Worm (Caenorhabditis elegans): Measurements from ENCODE around the gene C38H2.3.
A peak's percentile ranks its signal among the peaks of the same experiment; 100 is the strongest.

C38H2.3 gene

ce11 chrIII:10378899-10379298 is 7.5 kb downstream of the C38H2.3 start:
- TF ChIP-seq elt-2 (tag; optimal IDR thresholded peaks at IDR 0.05) (peak; percentile 20), ztf-11 (tag; optimal IDR thresholded peaks at IDR 0.05) (no peak)

ce11 chrIII:10376041-10376440 is 10.3 kb downstream of the C38H2.3 start:
- TF ChIP-seq C34B4.2 (tag; optimal IDR thresholded peaks at IDR 0.05): no peak
- TF ChIP-seq fkh-4 (tag; optimal IDR thresholded peaks at IDR 0.05; ENCODE audit: borderline replicate concordance): no peak
- peak; percentile 20 for TF ChIP-seq elt-2 (tag; optimal IDR thresholded peaks at IDR 0.05)

- TF ChIP-seq mdl-1 (tag; optimal IDR thresholded peaks at IDR 0.05) (no peak), fkh-8 (tag; optimal IDR thresholded peaks at IDR 0.05) (no peak), nhr-237 (tag; optimal IDR thresholded peaks at IDR 0.05) (no peak), nhr-77 (tag; optimal IDR thresholded peaks at IDR 0.05) (no peak), C34B4.2 (tag; optimal IDR thresholded peaks at IDR 0.05) (no peak), tlp-1 (tag; optimal IDR thresholded peaks at IDR 0.05) (no peak), aly-2 (tag; optimal IDR thresholded peaks at IDR 0.05) (no peak), skn-1 (tag; optimal IDR thresholded peaks at IDR 0.05) (no peak), blmp-1 (tag; optimal IDR thresholded peaks at IDR 0.05) (no peak), lin-14 (GFP tag; optimal IDR thresholded peaks at IDR 0.05) (no peak), lin-15B (tag; optimal IDR thresholded peaks at IDR 0.05) (no peak), jun-1 (tag; optimal IDR thresholded peaks at IDR 0.05) (no peak), dpl-1 (GFP tag; optimal IDR thresholded peaks at IDR 0.05) (no peak), swsn-7 (tag; optimal IDR thresholded peaks at IDR 0.05) (no peak)
Measured at ce11 chrIII:10373845-10374244, 12.5 kb downstream of the C38H2.3 start.

DNA sequence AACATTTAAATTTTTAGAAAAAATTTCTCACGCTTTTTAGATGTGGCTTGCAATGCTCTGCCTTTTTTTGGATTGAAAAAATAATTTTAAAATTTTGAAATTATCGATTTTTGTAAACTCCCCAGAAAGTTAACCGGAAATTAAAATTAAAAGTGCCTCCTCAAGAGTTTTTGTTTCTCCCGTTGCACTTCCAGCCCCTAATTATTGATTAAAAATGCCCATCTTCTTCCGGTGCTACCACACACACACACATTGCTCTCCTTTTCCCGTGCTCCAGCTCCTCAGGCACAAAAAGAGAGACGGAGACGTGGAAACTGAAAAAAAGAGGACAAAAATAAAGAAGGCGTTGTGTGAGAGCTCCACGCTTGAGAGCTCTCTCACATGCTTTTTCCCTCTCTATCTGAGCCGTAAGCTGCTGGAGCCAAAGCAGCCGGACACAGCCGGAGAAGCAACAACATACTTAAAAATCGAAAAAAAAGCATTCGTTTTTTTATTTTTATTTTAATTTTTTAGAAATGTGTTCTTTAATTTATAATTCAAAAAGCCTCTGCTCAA is 18.9 kb downstream of the C38H2.3 start:
- TF ChIP-seq unc-86 (tag; optimal IDR thresholded peaks at IDR 0.05) (peak; percentile 6), Y116A8C.19 (tag; optimal IDR thresholded peaks at IDR 0.05; ENCODE audit: borderline replicate concordance) (no peak), mep-1 (tag; optimal IDR thresholded peaks at IDR 0.05) (peak; percentile 11), mef-2 (tag; optimal IDR thresholded peaks at IDR 0.05) (no peak), isw-1 (GFP tag; IDR thresholded peaks at IDR 0.05) (no peak), nhr-47 (tag; optimal IDR thresholded peaks at IDR 0.05) (peak; percentile 30), unc-30 (tag; optimal IDR thresholded peaks at IDR 0.05) (no peak), egl-13 (tag; optimal IDR thresholded peaks at IDR 0.05) (peak; percentile 27), ceh-8 (GFP tag; optimal IDR thresholded peaks at IDR 0.05) (no peak), lin-14 (GFP tag; optimal IDR thresholded peaks at IDR 0.05) (peak; percentile 58), lsy-2 (tag; optimal IDR thresholded peaks at IDR 0.05) (peak in 1 of 2 experiments; percentile 26), nhr-85 (tag) (no peak), efl-1 (optimal IDR thresholded peaks at IDR 0.05) (no peak), efl-1 (GFP tag; optimal IDR thresholded peaks at IDR 0.05 in 1 of 2) (peak in 1 of 2 experiments; percentile 85), lin-39 (tag; optimal IDR thresholded peaks at IDR 0.05) (no peak), fkh-8 (tag; optimal IDR thresholded peaks at IDR 0.05) (peak; percentile 69), ceh-82 (tag; optimal IDR thresholded peaks at IDR 0.05) (peak in 1 of 3 experiments; percentile 40), swsn-7 (tag; optimal IDR thresholded peaks at IDR 0.05) (peak; percentile 11), hlh-4 (tag; optimal IDR thresholded peaks at IDR 0.05) (no peak), unc-130 (tag; optimal IDR thresholded peaks at IDR 0.05) (no peak)

DNA sequence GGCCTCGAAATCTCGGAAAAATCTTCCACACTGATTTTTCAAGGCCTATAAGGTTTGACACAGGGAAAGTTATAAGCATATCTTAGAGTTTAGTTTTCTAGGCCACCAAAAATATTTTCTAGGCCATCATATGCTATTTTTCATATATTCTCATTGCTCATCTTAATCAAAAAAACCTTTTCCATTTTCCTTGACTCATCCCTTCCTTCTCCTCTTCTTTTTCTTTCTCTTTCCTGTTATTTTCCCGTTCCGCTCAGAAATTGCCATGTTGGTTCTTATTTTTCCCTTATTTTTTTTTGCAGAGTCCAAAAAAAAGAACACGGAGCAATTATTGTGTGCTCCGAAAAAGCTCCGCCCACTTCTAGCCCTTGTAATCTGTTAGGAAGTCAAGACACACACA is 21.7 kb downstream of the C38H2.3 start, which contains the start of gene tbc-8:
tbc-8 (plus strand) TSS at position 301 of the 400 bp plus-strand sequence.
- no peak for TF ChIP-seq unc-86 (tag; optimal IDR thresholded peaks at IDR 0.05)
- no peak for TF ChIP-seq unc-130 (tag; optimal IDR thresholded peaks at IDR 0.05)
- no peak for TF ChIP-seq sptf-1 (tag; optimal IDR thresholded peaks at IDR 0.05)
- TF ChIP-seq unc-30 (tag; optimal IDR thresholded peaks at IDR 0.05): no peak
- no peak for TF ChIP-seq snu-23 (GFP tag; optimal IDR thresholded peaks at IDR 0.05)
